Worm (Caenorhabditis elegans) whole organism, L4/young adult: ENCODE measurements around the gene F36H9.5.

Experiments
- W03F9.2 ChIP-seq: fragments of 150-350 bp; optimal IDR thresholded peaks from 2 replicates; lab custom pipeline; 2014; ENCODE audit warnings: missing biosample characterization, missing genetic modification characterization
- dao-5 ChIP-seq: sonication (generic microtip); optimal IDR thresholded peaks from 2 replicates; lab custom pipeline; 2016; ENCODE audit warnings: missing genotype, missing genetic modification characterization, moderate library complexity, missing compliant biosample characterization
- him-1 ChIP-seq: sonication (generic microtip); optimal IDR thresholded peaks from 2 replicates; lab custom pipeline; 2016; ENCODE audit warnings: missing genotype, missing genetic modification reagents, missing genetic modification characterization, missing compliant biosample characterization

The F36H9.5 gene

DNA sequence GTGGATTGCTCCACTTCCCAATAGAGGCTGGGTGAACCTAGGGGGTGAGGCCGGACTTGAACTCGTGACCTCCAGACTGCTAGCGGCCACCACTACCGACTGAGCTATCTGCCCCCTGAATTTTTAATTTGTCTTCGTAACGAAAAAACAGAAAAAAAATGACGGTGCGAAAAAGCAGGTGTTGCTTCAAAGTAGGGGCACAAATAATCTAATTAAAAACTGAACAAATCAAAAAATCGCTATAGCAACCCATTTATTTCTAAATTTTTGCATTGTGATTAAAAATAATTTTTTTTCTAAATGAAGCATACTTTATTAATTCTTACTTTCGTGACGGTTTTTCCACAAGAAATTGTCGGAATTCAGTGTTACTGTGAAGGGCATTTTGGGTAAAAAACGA, 16.1 kb upstream of the F36H9.5 start, which contains the start of gene F36H9.10:
Gene F36H9.10 (plus strand): TSS at position 301 of the 400 bp plus-strand sequence.
- TF ChIP-seq W03F9.2 (tag; lab: Kevin White, UChicago) (no peak), him-1 (tag; lab: Kevin White, UChicago) (no peak), dao-5 (tag; lab: Kevin White, UChicago) (no peak)

DNA sequence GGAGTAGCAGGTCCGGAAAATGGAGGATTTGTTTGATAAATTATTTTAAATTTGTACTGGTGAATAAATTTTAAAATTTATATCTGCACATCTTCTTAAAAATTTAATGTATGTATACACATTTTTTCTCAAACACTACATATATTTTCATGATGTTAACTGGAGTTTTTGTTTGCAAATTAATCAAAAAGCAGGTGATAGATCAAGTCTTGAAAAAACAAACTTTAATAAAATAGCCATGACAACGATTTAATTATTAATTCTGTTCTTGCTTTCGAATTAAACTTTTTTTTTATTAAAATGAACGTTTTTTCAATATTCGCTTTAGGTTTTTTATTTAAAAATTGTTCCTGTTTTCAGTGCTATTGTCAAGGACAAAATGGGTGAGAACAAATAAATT, 12.4 kb upstream of the F36H9.5 start, which contains the start of gene F36H9.1:
Gene F36H9.1 (plus strand): TSS at position 301 of the 400 bp plus-strand sequence.
- no peak for TF ChIP-seq dao-5 (tag; lab: Kevin White, UChicago)
- TF ChIP-seq W03F9.2 (tag; lab: Kevin White, UChicago) = no peak
- no peak for TF ChIP-seq him-1 (tag; lab: Kevin White, UChicago)

DNA sequence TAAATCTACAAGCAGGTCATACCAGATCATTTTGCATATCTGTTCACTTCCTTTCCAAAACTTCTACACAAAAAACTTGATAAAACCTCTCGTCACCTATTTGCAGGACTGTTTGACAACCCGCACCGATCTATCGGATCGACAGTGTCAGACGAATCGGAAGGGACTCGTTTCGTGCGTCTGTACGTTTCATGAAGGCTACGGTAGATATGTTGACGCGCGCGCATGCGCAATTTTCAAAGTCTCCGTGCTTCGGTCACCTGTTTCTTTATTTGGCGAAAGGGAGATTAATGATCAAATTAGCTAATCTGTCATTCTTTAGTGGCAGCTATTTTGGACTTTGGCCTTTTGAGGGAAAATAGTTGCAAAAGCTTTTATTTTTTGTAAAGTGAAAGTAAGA, 7.7 kb upstream of the F36H9.5 start:
- TF ChIP-seq W03F9.2 (tag; lab: Kevin White, UChicago) = no peak
- TF ChIP-seq him-1 (tag; lab: Kevin White, UChicago) = no peak
- no peak for TF ChIP-seq dao-5 (tag; lab: Kevin White, UChicago)

DNA sequence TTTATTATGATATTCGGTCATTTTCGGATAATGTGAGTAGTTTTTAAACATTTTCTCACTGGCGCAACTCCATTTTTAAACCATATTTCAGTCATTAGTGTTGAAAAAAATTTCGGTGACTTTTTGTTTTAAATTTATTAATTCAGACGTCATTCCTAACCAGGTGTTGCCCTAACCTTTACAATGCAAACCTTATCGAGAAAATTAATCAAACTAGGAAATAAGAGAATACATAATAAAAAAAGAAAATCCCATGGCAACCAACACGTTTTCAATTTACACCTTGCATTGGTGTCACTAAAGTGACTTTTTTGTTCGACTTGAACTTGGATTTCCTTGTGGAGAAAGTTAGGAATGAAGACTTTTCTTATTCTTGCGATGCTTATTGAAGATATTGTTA, 6.3 kb upstream of the F36H9.5 start, which contains the start of gene F36H9.2:
Gene F36H9.2 (plus strand): TSS at position 301 of the 400 bp plus-strand sequence.
- no peak for TF ChIP-seq dao-5 (tag; lab: Kevin White, UChicago)
- TF ChIP-seq him-1 (tag; lab: Kevin White, UChicago) = no peak
- TF ChIP-seq W03F9.2 (tag; lab: Kevin White, UChicago) = no peak

DNA sequence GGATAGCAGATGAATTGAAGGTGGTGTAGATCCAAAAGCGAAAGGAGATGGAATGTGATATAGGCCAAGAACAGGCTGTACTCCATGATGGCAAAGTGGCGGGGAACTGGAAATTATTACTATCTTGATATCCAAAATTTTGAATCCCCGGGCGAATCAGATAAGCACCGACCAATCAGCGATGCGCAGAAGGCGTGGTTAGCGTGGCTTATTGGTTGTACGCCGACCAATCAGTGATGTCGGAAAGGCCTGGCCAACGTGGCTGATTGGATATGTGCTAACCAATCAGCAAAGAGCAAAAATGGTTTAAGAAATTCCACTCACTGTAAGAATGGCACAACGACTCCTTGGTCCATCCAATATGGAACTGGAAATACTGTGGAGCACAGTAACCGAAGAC, 1.8 kb downstream of the F36H9.5 start:
- no peak for TF ChIP-seq him-1 (tag; lab: Kevin White, UChicago)
- no peak for TF ChIP-seq dao-5 (tag; lab: Kevin White, UChicago)
- TF ChIP-seq W03F9.2 (tag; lab: Kevin White, UChicago) = no peak

DNA sequence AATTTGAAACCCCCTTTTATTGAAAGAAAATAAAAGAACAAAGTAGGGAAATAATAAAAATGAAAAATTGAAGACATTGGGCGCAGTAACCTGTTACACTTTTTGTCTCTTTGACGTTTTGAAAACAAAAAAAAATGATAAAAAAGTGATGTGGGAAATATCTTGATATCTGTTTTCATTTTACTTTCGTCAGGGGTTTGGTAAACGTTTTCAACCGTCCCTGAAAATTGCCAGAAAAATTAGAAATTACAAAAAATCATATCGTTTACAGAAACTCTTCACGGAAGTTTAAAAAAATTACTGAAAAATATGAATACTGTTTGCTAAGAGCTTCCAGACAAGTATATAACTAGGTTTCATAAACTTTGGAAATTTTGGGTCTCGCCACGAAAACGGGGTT, 2.7 kb downstream of the F36H9.5 start, which contains the start of gene F36H9.4:
Gene F36H9.4 (minus strand): TSS at position 101 of the 400 bp plus-strand sequence.
- TF ChIP-seq W03F9.2 (tag; lab: Kevin White, UChicago) = no peak
- TF ChIP-seq dao-5 (tag; lab: Kevin White, UChicago) = no peak
- no peak for TF ChIP-seq him-1 (tag; lab: Kevin White, UChicago)

DNA sequence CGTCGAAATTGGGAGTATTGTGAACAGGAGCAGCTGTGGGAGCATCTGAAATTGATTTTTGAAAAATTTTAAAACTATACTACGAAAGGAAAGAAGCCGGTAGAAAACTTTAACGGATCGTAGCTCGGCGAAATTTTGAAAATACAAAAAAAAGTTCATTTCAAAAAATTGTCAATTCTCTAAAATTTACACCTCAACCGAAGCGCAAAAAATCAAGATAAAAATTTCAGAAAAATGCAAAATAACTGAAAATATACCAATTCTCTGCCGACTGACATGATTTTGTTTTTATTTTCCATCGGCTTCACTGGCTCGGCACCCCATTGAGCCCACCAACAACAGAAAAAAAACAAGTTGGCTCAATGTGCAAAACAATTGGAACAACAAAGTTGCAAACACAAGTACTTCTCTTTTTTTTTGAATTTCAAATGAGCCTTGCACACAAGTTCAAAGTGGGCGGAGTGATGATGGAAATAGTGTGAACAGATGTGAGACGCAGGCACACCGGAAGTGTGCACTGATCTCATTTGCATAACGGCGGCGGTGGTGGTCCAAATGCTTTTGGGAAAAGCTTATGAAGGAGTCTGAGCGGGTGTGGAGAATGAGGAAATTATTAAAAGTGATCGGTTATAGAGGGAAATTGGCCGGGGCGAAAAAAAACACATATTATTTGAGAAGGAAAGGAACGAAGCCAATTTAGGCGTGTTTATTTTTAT, 6.8 kb downstream of the F36H9.5 start, which contains the start of gene F36H9.7:
Gene F36H9.7 (minus strand): TSS at position 51 of the 716 bp plus-strand sequence.
- no peak for TF ChIP-seq him-1 (tag; lab: Kevin White, UChicago)
- no peak for TF ChIP-seq dao-5 (tag; lab: Kevin White, UChicago)
- no peak for TF ChIP-seq W03F9.2 (tag; lab: Kevin White, UChicago)

DNA sequence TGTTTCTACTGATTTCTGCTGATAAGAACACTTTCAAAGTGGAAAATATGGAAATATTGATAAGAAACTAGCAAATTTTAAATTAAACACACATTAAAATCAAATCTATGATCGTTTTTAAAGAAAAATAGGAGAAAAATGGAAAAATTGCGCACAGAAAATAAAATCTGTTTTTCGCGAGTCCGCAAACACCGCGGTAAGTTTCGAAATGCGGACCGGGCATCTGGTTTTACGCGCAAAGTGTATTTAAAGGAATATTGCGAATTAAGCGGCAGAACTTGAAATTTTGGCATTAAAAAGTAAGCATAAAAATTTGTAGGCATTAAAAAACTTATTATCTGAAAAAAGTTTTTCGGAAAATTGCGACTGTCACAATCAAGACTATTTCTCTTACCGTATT, 8.7 kb downstream of the F36H9.5 start:
- no peak for TF ChIP-seq W03F9.2 (tag; lab: Kevin White, UChicago)

DNA sequence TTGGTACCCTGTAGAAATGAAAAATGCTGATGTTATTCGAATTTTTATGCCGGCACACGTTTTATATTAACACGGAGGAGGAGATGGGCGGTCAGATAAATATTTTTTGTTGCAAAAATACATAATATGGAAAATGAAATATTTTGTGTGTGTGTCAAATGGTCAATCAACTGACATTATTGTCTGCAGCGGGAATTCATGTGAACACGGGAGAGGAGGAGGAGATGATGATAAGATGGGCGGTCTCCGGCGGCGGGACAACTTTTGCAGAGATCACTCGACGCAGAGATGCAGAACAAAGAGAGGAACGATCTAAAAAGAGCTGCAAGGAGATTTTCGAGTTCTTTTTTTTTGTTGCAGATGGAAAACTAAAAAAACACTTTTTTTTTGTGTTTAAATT, 10.1 kb downstream of the F36H9.5 start, which contains the start of gene dhs-13:
Gene dhs-13 (minus strand): TSS at position 8 of the 400 bp plus-strand sequence.
- TF ChIP-seq dao-5 (tag; lab: Kevin White, UChicago) = no peak
- no peak for TF ChIP-seq him-1 (tag; lab: Kevin White, UChicago)

DNA sequence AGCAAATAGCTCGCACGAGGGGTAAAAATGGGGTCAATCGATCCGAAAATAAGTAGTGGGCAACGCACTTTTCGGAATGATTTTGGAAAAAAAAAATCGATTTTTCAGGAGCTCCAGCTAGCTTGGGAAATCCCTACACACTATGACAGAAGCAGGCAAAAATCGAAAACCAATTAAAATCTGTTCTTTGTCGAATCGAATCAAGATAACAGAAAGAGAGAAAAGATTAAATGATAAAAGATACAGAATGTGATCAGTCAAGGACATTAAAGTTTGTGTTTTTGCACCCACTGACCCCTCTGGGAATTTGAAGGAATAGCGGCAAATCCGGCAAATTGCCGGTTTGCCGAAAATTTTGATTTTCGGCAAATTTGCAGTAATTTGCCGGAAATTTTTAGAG, 14.4 kb downstream of the F36H9.5 start:
- TF ChIP-seq him-1 (tag; lab: Kevin White, UChicago) = no peak
- TF ChIP-seq W03F9.2 (tag; lab: Kevin White, UChicago) = no peak
- TF ChIP-seq dao-5 (tag; lab: Kevin White, UChicago) = no peak

DNA sequence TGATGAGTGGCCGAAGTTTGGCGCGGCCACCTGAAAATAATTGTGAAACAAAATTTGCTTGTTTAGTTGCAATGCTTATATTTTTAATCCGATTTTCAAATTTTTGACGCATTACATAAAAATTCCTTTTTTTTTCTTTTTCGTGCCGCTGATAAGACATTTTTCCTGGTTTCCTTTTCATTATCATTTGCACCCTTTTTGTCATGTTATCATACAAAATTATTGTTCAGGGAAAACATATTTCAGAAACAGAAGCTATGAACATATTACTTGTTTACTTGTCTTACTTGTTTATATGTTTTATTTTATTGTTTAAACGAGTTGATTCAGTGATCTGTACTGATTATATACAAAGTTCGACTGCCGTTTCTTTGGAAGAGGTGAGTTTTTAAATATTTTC, 21.1 kb downstream of the F36H9.5 start, which contains the start of gene clec-205:
Gene clec-205 (plus strand): TSS at position 212 of the 400 bp plus-strand sequence.
- no peak for TF ChIP-seq dao-5 (tag; lab: Kevin White, UChicago)
- no peak for TF ChIP-seq W03F9.2 (tag; lab: Kevin White, UChicago)
- TF ChIP-seq him-1 (tag; lab: Kevin White, UChicago) = no peak

DNA sequence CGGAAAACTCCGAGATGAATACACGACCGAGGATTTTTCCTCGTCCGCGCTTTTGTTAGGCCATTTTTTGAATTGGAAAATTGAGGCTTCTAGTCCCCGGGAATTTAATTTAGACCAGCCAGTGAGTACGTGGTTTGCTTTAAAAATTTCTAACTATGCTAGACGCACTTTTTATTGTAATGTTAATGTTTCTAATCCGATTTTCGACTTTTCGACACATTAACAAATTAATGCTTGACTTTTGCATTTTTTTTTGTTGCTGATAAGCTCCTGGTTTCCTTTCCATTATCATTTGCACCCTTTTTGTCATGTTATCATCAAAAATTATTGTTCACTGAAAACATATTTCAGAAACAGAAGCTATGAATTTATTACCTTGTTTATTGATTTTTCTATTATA, 25.0 kb downstream of the F36H9.5 start, which contains the start of gene clec-204:
Gene clec-204 (plus strand): TSS at position 301 of the 400 bp plus-strand sequence.
- no peak for TF ChIP-seq W03F9.2 (tag; lab: Kevin White, UChicago)
- no peak for TF ChIP-seq dao-5 (tag; lab: Kevin White, UChicago)
- TF ChIP-seq him-1 (tag; lab: Kevin White, UChicago) = no peak

DNA sequence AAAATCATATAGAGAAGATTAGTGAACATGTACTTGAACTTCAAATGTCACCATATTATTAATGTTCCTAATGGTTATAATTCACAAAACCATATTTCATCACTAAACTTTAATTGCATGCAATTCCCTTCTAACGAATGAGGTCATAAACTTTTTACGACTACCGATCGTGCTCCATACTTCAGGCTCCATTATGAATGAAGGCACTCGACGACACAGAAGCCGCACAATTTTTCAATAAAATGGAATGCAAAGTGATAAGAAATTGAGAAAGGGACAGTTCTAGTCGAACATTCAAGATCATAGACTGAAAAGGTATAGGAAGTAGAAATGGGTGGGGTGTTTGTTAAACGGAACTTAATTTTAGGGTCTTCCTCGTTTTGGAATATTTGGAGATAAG, 25.7 kb downstream of the F36H9.5 start:
- TF ChIP-seq him-1 (tag; lab: Kevin White, UChicago) (no peak), dao-5 (tag; lab: Kevin White, UChicago) (no peak), W03F9.2 (tag; lab: Kevin White, UChicago) (no peak)

DNA sequence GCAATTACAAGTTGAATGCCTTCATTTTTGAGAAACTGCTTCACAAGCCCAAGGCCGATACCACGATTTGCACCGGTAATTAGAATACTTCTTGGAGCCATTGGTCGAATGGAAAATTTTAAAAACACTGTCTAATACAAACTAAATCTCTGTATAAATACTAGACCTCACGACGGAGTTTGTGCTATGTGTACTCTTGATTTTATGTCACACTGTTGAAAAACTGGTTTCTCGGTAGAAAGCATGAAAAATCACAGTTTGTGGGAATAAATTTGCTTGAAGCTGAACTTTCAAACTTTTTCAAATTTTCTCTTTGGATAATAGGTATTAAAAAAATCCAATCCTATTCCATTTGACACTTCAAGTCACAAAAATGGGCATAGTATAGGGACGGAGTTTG, 26.2 kb downstream of the F36H9.5 start, which contains the start of gene ZK697.14:
Gene ZK697.14 (minus strand): TSS at position 101 of the 400 bp plus-strand sequence.
- TF ChIP-seq dao-5 (tag; lab: Kevin White, UChicago) (no peak), W03F9.2 (tag; lab: Kevin White, UChicago) (no peak), him-1 (tag; lab: Kevin White, UChicago) (no peak)
